Fruit fly (Drosophila melanogaster): ENCODE results near the gene SPE.

Gene SPE

DNA sequence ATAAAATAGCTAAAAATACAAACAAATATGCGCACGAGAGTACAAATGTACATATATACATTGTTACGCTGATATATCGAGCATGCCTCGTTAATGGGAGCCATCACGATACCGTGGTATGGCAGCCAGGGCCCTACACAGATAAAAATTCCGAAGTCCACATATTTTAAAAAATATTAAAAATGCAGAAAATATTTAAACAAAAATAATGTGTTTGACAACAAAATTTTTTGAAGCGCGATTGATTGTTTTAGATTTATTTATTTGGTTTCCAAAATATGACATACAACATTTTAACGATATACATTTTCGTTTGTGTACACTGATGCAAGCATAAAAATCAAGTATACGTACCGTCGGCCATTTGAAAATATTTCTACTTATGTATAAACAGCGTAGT is 40.7 kb downstream of the SPE start:
- TF ChIP-seq CTCF (optimal IDR thresholded peaks at IDR 0.05) = no peak
- no peak for TF ChIP-seq CG8478 (optimal IDR thresholded peaks at IDR 0.05)

DNA sequence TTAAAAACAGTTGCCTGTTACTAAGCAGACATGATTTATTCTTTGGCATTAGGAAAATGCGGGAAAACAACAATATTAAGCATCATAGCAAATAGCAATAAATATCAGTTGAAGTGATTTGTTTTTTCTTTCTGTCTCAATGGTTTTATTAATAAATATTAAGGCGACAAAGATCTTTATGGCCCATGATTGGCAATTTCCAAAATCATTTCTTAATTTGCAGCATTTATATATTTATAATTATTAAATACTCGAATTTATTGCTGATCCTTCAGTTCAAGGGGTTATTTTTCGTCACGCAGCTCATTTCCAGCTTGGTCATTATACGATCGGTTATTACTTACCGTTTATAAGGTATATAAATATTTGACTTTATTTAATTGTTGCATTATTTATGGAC is 41.6 kb downstream of the SPE start:
- TF ChIP-seq CG8478 (optimal IDR thresholded peaks at IDR 0.05) (no peak), CTCF (optimal IDR thresholded peaks at IDR 0.05) (no peak)

DNA sequence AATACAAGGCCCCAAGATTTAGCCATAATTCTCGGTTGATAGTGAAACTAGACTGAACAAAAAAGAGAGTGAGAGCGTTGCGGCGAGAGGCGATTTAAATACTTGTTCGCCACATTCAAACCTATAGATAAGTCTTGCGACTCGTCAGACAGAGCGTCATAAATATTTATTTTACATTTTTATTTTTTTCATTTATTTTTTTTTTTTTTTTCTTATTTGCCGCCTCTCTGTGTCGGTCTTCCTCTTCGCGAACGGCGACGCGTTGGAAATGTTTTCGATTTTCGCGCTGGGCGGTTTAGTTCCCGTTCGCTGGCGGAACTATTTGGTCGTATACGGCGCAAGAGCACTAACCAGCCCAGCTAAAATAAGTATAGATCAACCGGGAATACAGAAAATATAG is 42.0 kb downstream of the SPE start:
- TF ChIP-seq CG8478 (optimal IDR thresholded peaks at IDR 0.05) = no peak
- no peak for TF ChIP-seq CTCF (optimal IDR thresholded peaks at IDR 0.05)

DNA sequence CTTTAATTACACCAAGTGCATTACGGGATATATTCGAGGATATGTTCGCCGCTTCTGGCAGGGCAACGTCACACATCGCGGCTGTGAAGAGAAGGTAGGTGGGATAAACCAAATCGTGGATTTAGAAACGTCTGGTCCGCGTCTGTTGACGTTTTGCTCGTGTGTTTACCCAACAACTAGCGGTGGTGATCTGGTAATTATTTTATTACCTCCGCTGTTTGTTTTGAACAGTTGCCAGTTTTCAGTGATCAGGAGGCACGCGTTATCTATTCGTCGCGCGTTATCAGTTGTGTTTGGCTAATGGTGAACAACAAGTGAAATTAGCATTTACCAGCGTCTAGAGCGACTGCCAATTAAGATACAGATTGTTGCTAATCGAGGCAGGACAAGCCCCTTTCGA is 43.0 kb downstream of the SPE start:
- TF ChIP-seq CG8478 (optimal IDR thresholded peaks at IDR 0.05) (no peak), CTCF (optimal IDR thresholded peaks at IDR 0.05) (no peak)

DNA sequence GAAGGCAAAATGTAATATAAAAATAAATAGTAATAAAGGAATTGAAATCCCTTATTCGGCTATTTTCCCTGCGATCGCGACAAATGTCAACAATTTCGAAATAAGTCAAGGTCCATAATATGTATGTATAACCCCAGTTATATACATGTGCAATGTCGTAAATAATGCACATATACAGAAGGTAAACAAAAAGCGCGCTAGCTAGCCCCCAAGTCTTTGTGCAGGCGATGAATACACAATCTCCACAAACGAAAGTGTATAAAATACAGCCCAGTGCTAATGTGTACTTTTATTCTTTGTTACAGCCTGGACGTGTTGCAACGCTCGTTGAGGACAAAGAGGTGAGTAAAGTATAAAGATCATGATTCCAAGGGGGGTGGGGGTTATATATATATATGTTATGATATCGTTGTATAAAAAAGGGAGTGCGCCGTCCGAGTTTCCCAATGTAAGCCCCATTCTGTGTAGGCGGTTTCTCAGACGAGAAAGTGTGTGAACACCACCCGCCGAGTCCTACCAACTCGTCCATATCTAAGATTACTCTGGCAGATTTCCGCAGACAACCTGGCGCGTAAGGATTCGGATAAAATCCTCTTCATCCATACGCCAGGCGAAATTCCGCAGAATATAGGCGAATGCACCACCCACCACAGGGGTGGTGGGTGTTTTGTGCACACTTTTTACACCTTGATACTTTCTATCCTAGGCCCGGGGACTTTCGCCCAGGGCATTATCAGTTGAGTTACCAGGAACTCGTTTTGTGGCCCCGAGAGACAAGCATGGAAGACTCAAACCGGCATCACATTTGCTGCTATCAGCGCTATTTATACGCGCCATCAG is 43.8 kb downstream of the SPE start:
- TF ChIP-seq CTCF (optimal IDR thresholded peaks at IDR 0.05) = no peak
- no peak for TF ChIP-seq CG8478 (optimal IDR thresholded peaks at IDR 0.05)

DNA sequence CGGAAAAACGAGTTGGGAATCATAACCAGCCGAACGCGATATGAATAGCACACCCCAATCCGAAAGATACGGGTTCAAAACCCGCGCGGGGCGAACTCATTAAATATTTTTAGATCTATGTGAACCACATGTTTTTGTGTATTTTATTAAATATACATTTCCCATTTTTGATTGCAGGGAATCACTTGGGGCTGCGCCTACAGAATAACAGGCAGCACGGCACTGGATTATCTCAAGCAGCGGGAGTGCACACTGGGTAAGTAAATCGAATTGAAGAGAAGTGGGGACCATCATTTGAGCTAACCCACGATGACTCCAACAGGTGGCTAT is 44.4 kb downstream of the SPE start:
- TF ChIP-seq CTCF (optimal IDR thresholded peaks at IDR 0.05) = no peak
- TF ChIP-seq CG8478 (optimal IDR thresholded peaks at IDR 0.05) = no peak

DNA sequence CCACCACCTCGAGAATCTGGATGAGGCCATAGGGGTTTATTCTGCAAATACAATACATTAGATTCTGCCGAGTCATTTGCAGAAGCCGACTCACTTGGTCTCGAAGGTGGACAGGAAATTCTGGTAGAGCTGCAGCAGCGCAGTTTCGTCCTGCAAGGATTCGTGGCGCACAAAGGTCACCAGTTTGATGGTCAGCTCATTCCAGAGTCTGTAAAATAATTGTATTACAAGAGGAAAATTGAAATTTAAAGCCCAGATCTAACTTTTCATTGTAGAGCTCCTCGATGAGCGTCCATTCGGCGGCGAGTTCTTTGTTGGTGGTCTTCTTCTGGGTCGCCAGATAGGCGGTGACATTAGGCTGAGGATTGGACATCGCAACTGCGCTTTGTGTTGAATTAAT is 46.5 kb downstream of the SPE start:
- TF ChIP-seq CG8478 (optimal IDR thresholded peaks at IDR 0.05) = no peak
- TF ChIP-seq CTCF (optimal IDR thresholded peaks at IDR 0.05) = no peak

DNA sequence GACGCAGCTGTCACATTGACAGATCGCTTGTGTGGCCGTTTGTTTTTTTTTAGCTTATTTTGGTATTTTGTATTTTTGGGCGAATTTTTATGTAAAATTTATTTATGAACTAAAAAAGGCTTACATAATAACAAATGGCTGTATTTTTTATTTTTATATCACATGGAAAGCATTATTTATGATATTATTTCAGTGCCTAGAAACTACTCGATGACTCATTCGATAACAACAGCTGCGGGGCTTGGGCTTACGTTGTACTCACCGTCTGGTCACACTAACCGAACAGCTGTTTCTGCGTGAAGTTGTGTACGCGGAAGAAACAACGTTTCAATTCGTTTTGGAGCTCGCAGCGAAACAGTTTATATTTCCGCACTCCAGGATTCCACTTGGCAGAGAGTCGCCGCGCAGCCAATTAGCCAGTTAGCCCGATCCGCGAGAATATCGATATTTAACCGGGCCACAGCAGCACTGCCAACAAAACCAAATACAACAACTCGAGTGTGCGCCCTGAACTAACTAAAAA is 47.0 kb downstream of the SPE start, which contains the start of the genes Hmgcr and Rpn9:
TSS of gene Hmgcr (plus strand) at position 335 of the 523 bp plus-strand sequence.
TSS of gene Rpn9 (minus strand) at position 473 of the 523 bp plus-strand sequence.
- no peak for TF ChIP-seq CG8478 (optimal IDR thresholded peaks at IDR 0.05)
- TF ChIP-seq CTCF (optimal IDR thresholded peaks at IDR 0.05) = no peak

DNA sequence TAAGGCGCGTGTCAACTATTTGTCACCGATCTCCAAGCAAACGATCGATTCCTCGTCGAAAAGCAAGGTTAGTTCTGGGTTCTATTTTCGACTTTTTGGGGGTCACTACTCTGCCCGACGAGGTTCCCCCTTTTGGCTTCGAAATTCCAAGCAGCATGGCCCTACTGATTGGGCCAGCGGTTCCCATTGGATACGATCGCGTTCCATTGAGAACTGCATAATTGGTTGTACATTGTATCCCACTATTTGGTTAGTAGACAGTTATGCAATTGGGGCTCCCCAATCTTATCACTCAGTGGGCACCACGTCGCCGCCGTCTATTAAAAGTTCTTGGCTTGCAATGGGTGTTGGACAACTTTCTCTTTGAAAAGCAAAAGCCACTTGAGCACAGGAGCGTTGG is 47.7 kb downstream of the SPE start:
- no peak for TF ChIP-seq CTCF (optimal IDR thresholded peaks at IDR 0.05)
- TF ChIP-seq CG8478 (optimal IDR thresholded peaks at IDR 0.05) = no peak

DNA sequence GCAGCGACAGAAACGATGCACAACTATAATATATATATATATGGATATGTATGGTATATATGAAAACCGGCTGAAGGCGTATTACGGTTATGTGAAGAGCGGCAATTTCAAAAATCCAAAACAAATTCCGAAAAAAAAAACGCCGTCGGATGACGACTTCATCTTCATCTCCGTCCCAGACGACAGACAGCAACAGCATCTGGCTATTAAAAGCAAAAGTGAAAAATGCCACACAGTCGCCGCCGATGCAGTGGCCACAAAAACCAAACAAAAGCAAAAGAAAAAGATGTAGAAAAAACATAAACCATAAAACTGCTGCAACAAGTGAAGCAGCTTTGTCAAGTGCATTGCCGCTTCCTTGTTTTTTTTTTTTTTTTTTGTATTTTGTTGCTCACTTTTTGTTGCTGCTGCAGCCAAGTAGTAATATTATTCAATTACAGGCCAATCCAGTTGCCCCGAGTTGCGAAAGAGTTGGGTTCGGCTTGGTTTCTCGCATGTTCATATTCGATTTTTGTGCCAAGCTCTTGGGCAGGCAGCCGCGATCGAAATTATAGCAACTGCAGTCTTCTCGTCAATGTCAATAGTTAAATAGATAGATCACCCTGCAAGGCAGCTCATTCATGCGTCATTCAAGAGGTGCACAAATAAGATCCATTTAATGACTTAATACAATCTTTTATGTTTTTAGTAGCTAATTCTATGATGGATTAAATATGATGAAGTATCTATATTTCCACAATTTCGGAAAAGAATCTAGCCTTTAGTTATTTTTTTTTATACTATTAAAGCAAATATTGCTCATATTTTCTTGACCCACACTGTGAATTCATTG is 48.7 kb downstream of the SPE start:
- TF ChIP-seq CG8478 (optimal IDR thresholded peaks at IDR 0.05) = no peak
- TF ChIP-seq CTCF (optimal IDR thresholded peaks at IDR 0.05) = no peak

DNA sequence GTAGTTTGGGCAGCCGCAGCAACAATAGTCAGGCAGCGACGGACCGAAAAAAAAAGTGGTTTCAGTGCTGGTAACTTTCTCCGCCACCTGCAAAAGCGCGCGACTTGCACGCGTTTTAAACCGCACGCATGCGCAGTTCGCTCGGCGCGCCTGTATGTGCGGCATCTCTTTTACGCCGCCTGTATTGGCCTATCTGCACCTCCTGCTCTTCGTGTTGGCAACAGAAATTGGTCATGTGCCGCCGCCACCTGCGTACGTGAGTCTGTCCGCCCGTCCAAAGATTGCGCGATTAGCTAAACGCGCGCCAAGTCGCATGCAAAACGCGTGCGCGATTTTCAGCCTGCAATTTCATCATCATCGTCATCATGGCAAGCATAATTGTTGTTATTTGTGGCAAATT is 49.6 kb downstream of the SPE start:
- TF ChIP-seq CTCF (optimal IDR thresholded peaks at IDR 0.05) (no peak), CG8478 (optimal IDR thresholded peaks at IDR 0.05) (no peak)

DNA sequence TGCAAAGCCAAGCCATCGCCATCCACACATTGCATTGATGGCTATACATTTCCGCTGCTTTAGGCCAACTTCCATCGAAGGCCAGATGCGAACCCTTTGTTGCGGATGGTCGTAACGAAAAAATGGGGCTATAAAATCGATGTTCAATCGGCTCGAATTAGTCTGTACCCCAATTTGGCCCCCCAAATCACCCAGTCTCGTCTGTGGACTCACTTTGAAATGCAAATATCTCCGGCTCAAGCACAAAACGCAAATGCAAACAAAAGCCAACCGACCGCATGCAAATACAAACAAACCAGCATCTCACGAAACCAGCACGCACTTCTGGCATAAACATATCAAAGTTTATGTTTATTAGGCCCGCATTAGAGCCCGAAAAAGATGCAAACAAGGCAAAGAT is 50.3 kb downstream of the SPE start:
- no peak for TF ChIP-seq CTCF (optimal IDR thresholded peaks at IDR 0.05)
- TF ChIP-seq CG8478 (optimal IDR thresholded peaks at IDR 0.05) = no peak
